Worm (Caenorhabditis elegans) whole organism, L1 larva: ENCODE data around the gene F49F1.5.

Experiments used
- alr-1 ChIP-seq: fragments of 200-800 bp; sonication (Bioruptor generic); optimal IDR thresholded peaks from 2 replicates; lab custom pipeline; 2018; ENCODE audit warnings: borderline replicate concordance, mild to moderate bottlenecking, missing genetic modification characterization, missing compliant biosample characterization
- ama-1 ChIP-seq: fragments of 150-350 bp; optimal IDR thresholded peaks from 2 replicates; lab custom pipeline; 2014
- lir-3 ChIP-seq: sonication (generic microtip); optimal IDR thresholded peaks from 2 replicates; lab custom pipeline; 2016; ENCODE audit warnings: mild to moderate bottlenecking, missing genetic modification characterization, moderate library complexity, missing compliant biosample characterization; ENCODE audit not compliant: poor library complexity
- nhr-237 ChIP-seq: fragments of 150-350 bp; optimal IDR thresholded peaks from 2 replicates; lab custom pipeline; 2014; ENCODE audit warnings: missing biosample characterization, missing genetic modification characterization
- nhr-71 ChIP-seq: sonication (generic microtip); optimal IDR thresholded peaks from 2 replicates; lab custom pipeline; 2016; ENCODE audit warnings: mild to moderate bottlenecking, missing genetic modification characterization, moderate library complexity, missing compliant biosample characterization
- sptf-1 ChIP-seq: fragments of 150-350 bp; optimal IDR thresholded peaks from 2 replicates; lab custom pipeline; 2014; ENCODE audit warnings: missing biosample characterization, missing genetic modification characterization
- tbx-2 ChIP-seq: sonication (generic microtip); optimal IDR thresholded peaks from 2 replicates; lab custom pipeline; 2016; ENCODE audit warnings: missing genetic modification characterization, missing compliant biosample characterization
- unc-130 ChIP-seq: fragments of 150-350 bp; optimal IDR thresholded peaks from 2 replicates; lab custom pipeline; 2017; ENCODE audit warnings: missing biosample characterization, missing genetic modification characterization, inconsistent platforms
- unc-30 ChIP-seq: sonication (generic microtip); optimal IDR thresholded peaks from 2 replicates; lab custom pipeline; 2017; ENCODE audit warnings: missing biosample characterization, missing genetic modification characterization
- zag-1 ChIP-seq: fragments of 150-350 bp; optimal IDR thresholded peaks from 2 replicates; lab custom pipeline; 2014; ENCODE audit warnings: missing biosample characterization, missing genetic modification characterization

- TF ChIP-seq alr-1 (tag; lab: Kevin White, UChicago) = no peak
- TF ChIP-seq tbx-2 (tag; lab: Kevin White, UChicago) = no peak
- TF ChIP-seq nhr-71 = no peak
- TF ChIP-seq lir-3 = no peak
- TF ChIP-seq zag-1 (tag; lab: Kevin White, UChicago) = no peak
- no peak for TF ChIP-seq unc-30 (tag; lab: Kevin White, UChicago)
- no peak for TF ChIP-seq nhr-237 (tag; lab: Kevin White, UChicago)
- no peak for TF ChIP-seq unc-130 (tag; lab: Kevin White, UChicago)
- no peak for TF ChIP-seq sptf-1
- TF ChIP-seq ama-1 (lab: Kevin White, UChicago) = no peak
Observed at ce11 chrIV:4102720-4103119, 17.5 kb downstream of the F49F1.5 start, which contains the start of gene ubc-1.
